Fruit fly (Drosophila melanogaster) whole organism, embryonic: ENCODE data around the gene Jupiter.

Experiments used
- Bgb ChIP-seq: fragments of 200-800 bp; sonication (Bioruptor generic); IDR thresholded peaks from 2 replicates; pipeline ENCODE4 v1.3.6; 2022; ENCODE audit warnings: missing biosample characterization, missing genetic modification characterization; ENCODE audit not compliant: partially characterized antibody
- CG10979 ChIP-seq: fragments of 200-800 bp; sonication (Bioruptor generic); optimal IDR thresholded peaks from 2 replicates; lab custom pipeline; 2018; ENCODE audit warnings: missing biosample characterization, mild to moderate bottlenecking, missing genetic modification characterization, moderate library complexity
- CG11456 ChIP-seq: fragments of 200-800 bp; sonication (Bioruptor generic); IDR thresholded peaks from 3 replicates; pipeline ENCODE4 v1.3.6; 2022; ENCODE audit warnings: missing biosample characterization, missing genetic modification characterization
- CG13894 ChIP-seq: fragments of 200-800 bp; sonication (Bioruptor generic); optimal IDR thresholded peaks from 3 replicates; lab custom pipeline; 2018; ENCODE audit warnings: missing biosample characterization, mild to moderate bottlenecking, missing genetic modification characterization, moderate library complexity
- CG15479 ChIP-seq: fragments of 200-800 bp; sonication (Bioruptor generic); optimal IDR thresholded peaks from 3 replicates; lab custom pipeline; 2019; ENCODE audit warnings: missing biosample characterization, mild to moderate bottlenecking, missing genetic modification characterization, moderate library complexity
- CG1647 ChIP-seq: fragments of 200-800 bp; sonication (Bioruptor generic); optimal IDR thresholded peaks from 3 replicates; lab custom pipeline; 2016; ENCODE audit warnings: missing biosample characterization, missing genetic modification characterization
- CG18476 ChIP-seq: fragments of 200-800 bp; sonication (Bioruptor generic); optimal IDR thresholded peaks from 2 replicates; lab custom pipeline; 2016; ENCODE audit warnings: missing biosample characterization, mild to moderate bottlenecking, missing genetic modification characterization
- CG4707 ChIP-seq: fragments of 200-800 bp; sonication (Bioruptor generic); optimal IDR thresholded peaks from 2 replicates; lab custom pipeline; 2018; ENCODE audit warnings: missing biosample characterization, mild to moderate bottlenecking, missing genetic modification characterization, moderate library complexity
- CG7357 ChIP-seq: fragments of 200-800 bp; sonication (Bioruptor generic); IDR thresholded peaks from 3 replicates; pipeline ENCODE4 v1.3.6; 2022; ENCODE audit warnings: missing biosample characterization, missing genetic modification characterization
- CTCF ChIP-seq: fragments of 200-800 bp; sonication (Bioruptor generic); optimal IDR thresholded peaks from 2 replicates; lab custom pipeline; 2017; ENCODE audit warnings: missing biosample characterization, mild to moderate bottlenecking, missing genetic modification characterization, moderate library complexity
- Deaf1 ChIP-seq: fragments of 200-800 bp; optimal IDR thresholded peaks from 3 replicates; lab custom pipeline; 2019; ENCODE audit warnings: missing biosample characterization, mild to moderate bottlenecking, missing genetic modification characterization, moderate library complexity
- Dll ChIP-seq: fragments of 200-800 bp; sonication (Bioruptor generic); IDR thresholded peaks from 4 replicates; pipeline ENCODE4 v1.3.6; 2022; ENCODE audit warnings: missing biosample characterization, missing genetic modification characterization; ENCODE audit not compliant: partially characterized antibody
- Dref ChIP-seq: fragments of 200-800 bp; sonication (Bioruptor generic); IDR thresholded peaks from 2 replicates; pipeline ENCODE4 v1.3.6; 2022; ENCODE audit warnings: missing biosample characterization, missing genetic modification characterization
- E2f1 ChIP-seq: fragments of 200-800 bp; sonication (Bioruptor generic); IDR thresholded peaks from 2 replicates; pipeline ENCODE4 v1.3.6; 2022; ENCODE audit warnings: missing biosample characterization, missing genetic modification characterization
- HLH4C ChIP-seq: fragments of 200-800 bp; sonication (Bioruptor generic); IDR thresholded peaks from 3 replicates; pipeline ENCODE4 v1.3.6; 2022; ENCODE audit warnings: missing biosample characterization, missing genetic modification characterization; ENCODE audit not compliant: partially characterized antibody
- Hsf ChIP-seq: fragments of 200-800 bp; sonication (Bioruptor generic); optimal IDR thresholded peaks from 3 replicates; lab custom pipeline; 2016; ENCODE audit warnings: missing biosample characterization, missing genetic modification characterization
- Lpt ChIP-seq: fragments of >200 bp; optimal IDR thresholded peaks from 2 replicates; lab custom pipeline; 2018; ENCODE audit warnings: missing biosample characterization, missing genetic modification characterization
- Mes4 ChIP-seq: fragments of 200-800 bp; sonication (Bioruptor generic); optimal IDR thresholded peaks from 2 replicates; lab custom pipeline; 2016; ENCODE audit warnings: missing biosample characterization, missing genetic modification characterization
- Mrtf ChIP-seq: fragments of 200-800 bp; sonication (Bioruptor generic); IDR thresholded peaks from 3 replicates; pipeline ENCODE4 v1.3.6; 2022; ENCODE audit warnings: missing biosample characterization, missing genetic modification characterization
- Oli ChIP-seq: fragments of 200-800 bp; sonication (Bioruptor generic); optimal IDR thresholded peaks from 2 replicates; lab custom pipeline; 2018; ENCODE audit warnings: missing biosample characterization, mild to moderate bottlenecking, missing genetic modification characterization, moderate library complexity
- Scr ChIP-seq: fragments of 200-800 bp; sonication (Bioruptor generic); IDR thresholded peaks from 2 replicates; pipeline ENCODE4 v1.3.6; 2022; ENCODE audit warnings: missing biosample characterization, missing genetic modification characterization; ENCODE audit not compliant: partially characterized antibody
- Stat92E ChIP-seq, 3 experiments: fragments of >200 bp in 2 of 3; fragments of 200-800 bp in 1 of 3; sonication (Bioruptor generic) in 1 of 3; optimal IDR thresholded peaks; 2 replicates each; lab custom pipeline; 2017 to 2019; ENCODE audit warnings: missing biosample characterization in 3 of 3, missing genetic modification characterization in 3 of 3, mild to moderate bottlenecking in 1 of 3, moderate library complexity in 1 of 3
- Trl ChIP-seq, 3 experiments: fragments of >200 bp in 2 of 3; fragments of 200-800 bp in 1 of 3; sonication (Bioruptor generic) in 1 of 3; optimal IDR thresholded peaks; 2 replicates in 1 of 3; 3 replicates in 2 of 3; lab custom pipeline; 2016 to 2017; ENCODE audit warnings: missing biosample characterization in 1 of 3, missing genetic modification characterization in 1 of 3
- abd-A ChIP-seq: fragments of 200-800 bp; sonication (Bioruptor generic); optimal IDR thresholded peaks from 3 replicates; lab custom pipeline; 2019; ENCODE audit warnings: missing biosample characterization, mild to moderate bottlenecking, missing genetic modification characterization, moderate library complexity
- amos ChIP-seq: fragments of 200-800 bp; sonication (Bioruptor generic); IDR thresholded peaks from 2 replicates; pipeline ENCODE4 v1.3.6; 2022; ENCODE audit warnings: missing biosample characterization, missing genetic modification characterization; ENCODE audit not compliant: partially characterized antibody
- ato ChIP-seq: fragments of 200-800 bp; sonication (Bioruptor generic); IDR thresholded peaks from 2 replicates; pipeline ENCODE4 v1.3.6; 2022; ENCODE audit warnings: missing biosample characterization, missing genetic modification characterization; ENCODE audit not compliant: partially characterized antibody
- cg ChIP-seq: fragments of 200-800 bp; sonication (Bioruptor generic); optimal IDR thresholded peaks from 3 replicates; lab custom pipeline; 2019; ENCODE audit warnings: missing biosample characterization, mild to moderate bottlenecking, missing genetic modification characterization, moderate library complexity
- chinmo ChIP-seq: fragments of 200-800 bp; sonication (Bioruptor generic); IDR thresholded peaks from 4 replicates; pipeline ENCODE4 v1.3.6; 2022; ENCODE audit warnings: missing biosample characterization, missing genetic modification characterization; ENCODE audit not compliant: partially characterized antibody
- crp ChIP-seq, 2 experiments: fragments of 200-800 bp; sonication (Bioruptor generic); optimal IDR thresholded peaks; 2 replicates in 1 of 2; 3 replicates in 1 of 2; lab custom pipeline; 2017; ENCODE audit warnings: missing biosample characterization in 2 of 2, missing genetic modification characterization in 2 of 2, mild to moderate bottlenecking in 1 of 2, moderate library complexity in 1 of 2
- dpn ChIP-seq, 2 experiments: fragments of 200-800 bp; sonication (Bioruptor generic); optimal IDR thresholded peaks; 3 replicates each; lab custom pipeline; 2016; ENCODE audit warnings: missing biosample characterization in 2 of 2, missing genetic modification characterization in 2 of 2
- ewg ChIP-seq: fragments of 200-800 bp; sonication (Bioruptor generic); optimal IDR thresholded peaks from 3 replicates; lab custom pipeline; 2017; ENCODE audit warnings: mild to moderate bottlenecking, missing biosample characterization, missing genetic modification reagents, missing genetic modification characterization
- fd64A ChIP-seq: fragments of 200-800 bp; sonication (Bioruptor generic); optimal IDR thresholded peaks from 3 replicates; lab custom pipeline; 2018; ENCODE audit warnings: missing biosample characterization, mild to moderate bottlenecking, missing genetic modification characterization
- gt ChIP-seq: fragments of 200-800 bp; sonication (Bioruptor generic); IDR thresholded peaks from 2 replicates; pipeline ENCODE4 v1.3.6; 2022; ENCODE audit warnings: missing biosample characterization, missing genetic modification characterization
- klu ChIP-seq: fragments of 200-800 bp; sonication (Bioruptor generic); IDR thresholded peaks from 2 replicates; pipeline ENCODE4 v1.3.6; 2022; ENCODE audit warnings: missing biosample characterization, missing genetic modification characterization
- maf-S ChIP-seq: fragments of 200-800 bp; sonication (Bioruptor generic); optimal IDR thresholded peaks from 2 replicates; lab custom pipeline; 2016; ENCODE audit warnings: missing biosample characterization, missing genetic modification characterization
- mirr ChIP-seq: fragments of 200-800 bp; sonication (Bioruptor generic); optimal IDR thresholded peaks from 3 replicates; lab custom pipeline; 2018; ENCODE audit warnings: missing biosample characterization, mild to moderate bottlenecking, missing genetic modification characterization
- otp ChIP-seq: fragments of 200-800 bp; sonication (Bioruptor generic); IDR thresholded peaks from 3 replicates; pipeline ENCODE4, ENCODE4 v1.3.6; 2022; ENCODE audit warnings: missing biosample characterization, missing genetic modification characterization
- phol ChIP-seq: fragments of 200-800 bp; sonication (Bioruptor generic); optimal IDR thresholded peaks from 3 replicates; lab custom pipeline; 2018; ENCODE audit warnings: missing biosample characterization, mild to moderate bottlenecking, missing genetic modification characterization, moderate library complexity
- tgo ChIP-seq: fragments of 200-800 bp; sonication (Bioruptor generic); IDR thresholded peaks from 3 replicates; pipeline ENCODE4 v1.3.6; 2022; ENCODE audit warnings: missing biosample characterization, missing genetic modification characterization
- toy ChIP-seq: fragments of 200-800 bp; sonication (Bioruptor generic); IDR thresholded peaks from 2 replicates; pipeline ENCODE4 v1.3.6; 2022; ENCODE audit warnings: missing biosample characterization, missing genetic modification characterization
- tx ChIP-seq: fragments of 200-800 bp; sonication (Bioruptor generic); optimal IDR thresholded peaks from 2 replicates; lab custom pipeline; 2016; ENCODE audit warnings: missing biosample characterization, missing genetic modification characterization

The Jupiter gene

dm6 chr3R:11553845-11554244 lies 65.9 kb downstream of the Jupiter start, which contains the start of gene CG14708:
Gene CG14708 (plus strand): TSS chr3R:11554145.
- TF ChIP-seq CG10979 (tag; lab: Kevin White, UChicago) = no peak
- no peak for TF ChIP-seq Mes4 (GFP tag; lab: Kevin White, UChicago)
- TF ChIP-seq CG7357 (GFP tag; lab: Robert Waterston, UW) = no peak
- TF ChIP-seq gt (GFP tag; lab: Robert Waterston, UW) = no peak
- TF ChIP-seq dpn (GFP tag; optimal IDR thresholded peaks at IDR 0.05; lab: Kevin White, UChicago) = no peak
- no peak for TF ChIP-seq otp (GFP tag; lab: Robert Waterston, UW)
- TF ChIP-seq amos (GFP tag; lab: Robert Waterston, UW) = no peak
- TF ChIP-seq maf-S (GFP tag; lab: Kevin White, UChicago) = no peak
- TF ChIP-seq Lpt = no peak

dm6 chr3R:11551071-11551470 lies 68.6 kb downstream of the Jupiter start:
- TF ChIP-seq CG1647 (GFP tag; lab: Kevin White, UChicago) (no peak), chinmo (GFP tag; lab: Robert Waterston, UW) (0 out of 4 replicates have a peak, but pooled peaks have one; percentile 12), fd64A (no peak), Dll (GFP tag; lab: Robert Waterston, UW) (no peak), crp (GFP tag; optimal IDR thresholded peaks at IDR 0.05; lab: Kevin White, UChicago) (no peak), CG11456 (no peak), HLH4C (no peak), Mrtf (GFP tag; lab: Robert Waterston, UW) (no peak), mirr (GFP tag; lab: Kevin White, UChicago) (peak; percentile 0), CG4707 (GFP tag; lab: Kevin White, UChicago) (no peak), Hsf (GFP tag; lab: Kevin White, UChicago) (no peak), tgo (no peak), ato (GFP tag; lab: Robert Waterston, UW) (no peak), Oli (tag; lab: Kevin White, UChicago) (no peak), Dref (GFP tag; lab: Robert Waterston, UW) (no peak), cg (GFP tag; lab: Kevin White, UChicago) (peak; percentile 10), abd-A (tag; lab: Kevin White, UChicago) (peak; percentile 93)

- TF ChIP-seq CTCF (GFP tag; lab: Kevin White, UChicago) = peak; percentile 80
- TF ChIP-seq phol = no peak
These were observed 75.6 kb downstream of the Jupiter start for dm6 chr3R:11544150-11544549.

dm6 chr3R:11542899-11543619 lies 76.6 kb downstream of the Jupiter start, which contains the start of gene dpr4:
Gene dpr4 (minus strand): TSS chr3R:11542949.
- TF ChIP-seq Deaf1 (tag; lab: Kevin White, UChicago) (peak; percentile 92), CG11456 (no peak), tx (GFP tag; lab: Kevin White, UChicago) (no peak), E2f1 (GFP tag; lab: Robert Waterston, UW) (no peak), Trl (optimal IDR thresholded peaks at IDR 0.05; lab: Kevin White, UChicago) (peak; percentile 43 to 81), Trl (GFP tag; optimal IDR thresholded peaks at IDR 0.05; lab: Kevin White, UChicago) (no peak), Bgb (GFP tag; lab: Robert Waterston, UW) (no peak), abd-A (tag; lab: Kevin White, UChicago) (peak; percentile 59), CG18476 (no peak), CG15479 (peak; percentile 57), toy (GFP tag; lab: Robert Waterston, UW) (no peak), Scr (GFP tag; lab: Robert Waterston, UW) (no peak), klu (GFP tag; lab: Robert Waterston, UW) (no peak), CG13894 (tag; lab: Kevin White, UChicago) (peak; percentile 84), Stat92E (GFP tag; optimal IDR thresholded peaks at IDR 0.05; lab: Kevin White, UChicago) (no peak), ewg (peak; percentile 80)
- TF ChIP-seq, all 482 proteins: peak for 6
